Fruit fly (Drosophila melanogaster) whole organism, pupa: ENCODE measurements around the gene CG43321.
A peak's percentile ranks its signal among the peaks of the same experiment; 100 is the strongest.

Experiments used
- CG10348 ChIP-seq: fragments of 200-800 bp; sonication (Bioruptor generic); IDR thresholded peaks from 2 replicates; pipeline ENCODE4 v1.3.6; 2022; ENCODE audit warnings: missing biosample characterization, missing genetic modification characterization
- CG13204 ChIP-seq: fragments of 200-800 bp; sonication (Bioruptor generic); optimal IDR thresholded peaks from 2 replicates; lab custom pipeline; 2018; ENCODE audit warnings: missing biosample characterization, mild to moderate bottlenecking, missing genetic modification characterization, moderate library complexity
- CG15710 ChIP-seq: fragments of 200-800 bp; sonication (Bioruptor generic); optimal IDR thresholded peaks from 2 replicates; lab custom pipeline; 2018; ENCODE audit warnings: missing biosample characterization, mild to moderate bottlenecking, missing genetic modification characterization, moderate library complexity
- Ets98B ChIP-seq: fragments of 200-800 bp; sonication (Bioruptor generic); IDR thresholded peaks from 2 replicates; pipeline ENCODE4 v1.3.6; 2022; ENCODE audit warnings: missing biosample characterization, missing genetic modification characterization
- Pif1A ChIP-seq: fragments of 200-800 bp; sonication (Bioruptor generic); optimal IDR thresholded peaks from 3 replicates; lab custom pipeline; 2016; ENCODE audit warnings: missing biosample characterization, missing genetic modification characterization

- no peak for TF ChIP-seq CG15710
- peak; percentile 70 for TF ChIP-seq CG13204 (GFP tag; lab: Kevin White, UChicago)
- TF ChIP-seq Pif1A (GFP tag; lab: Kevin White, UChicago) = no peak
- TF ChIP-seq Ets98B (GFP tag; lab: Robert Waterston, UW) = no peak
- no peak for TF ChIP-seq CG10348
Measured at dm6 chr2L:7050492-7051182, 38.6 kb downstream of the CG43321 start.
